Fruit fly (Drosophila melanogaster) S2 (cell line): ENCODE data around the gene BRWD3.

Experiments
- CG8478 ChIP-seq: fragments of >200 bp; optimal IDR thresholded peaks from 2 replicates; lab custom pipeline; 2018
- CTCF ChIP-seq, 2 experiments: fragments of >200 bp; optimal IDR thresholded peaks; 2 replicates each; lab custom pipeline; 2018

DNA sequence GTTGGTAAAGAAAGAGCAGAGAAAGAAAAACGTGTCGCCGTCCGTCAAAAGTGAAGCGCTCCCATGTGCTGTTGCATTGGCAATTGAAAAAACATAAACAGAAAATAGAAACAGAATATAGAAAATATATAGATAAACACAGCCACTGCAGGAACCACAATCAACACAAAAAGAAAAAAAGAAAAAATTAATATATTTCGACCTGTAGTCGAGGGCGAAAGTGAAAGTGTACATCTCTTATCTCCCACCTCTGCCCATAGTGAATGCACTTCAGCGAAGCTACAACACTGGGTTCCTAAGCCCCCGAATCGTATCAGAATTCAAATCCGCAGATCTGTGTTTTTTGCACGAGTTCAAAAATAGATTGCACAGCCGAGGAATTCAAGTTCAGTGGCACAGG is 34.6 kb upstream of the BRWD3 start:
- no peak for TF ChIP-seq CTCF (optimal IDR thresholded peaks at IDR 0.05; lab: Kevin White, UChicago)
- TF ChIP-seq CG8478 (lab: Kevin White, UChicago), result no peak
